Worm (Caenorhabditis elegans): Measurements from ENCODE around the gene nhr-51.

nhr-51 gene

DNA sequence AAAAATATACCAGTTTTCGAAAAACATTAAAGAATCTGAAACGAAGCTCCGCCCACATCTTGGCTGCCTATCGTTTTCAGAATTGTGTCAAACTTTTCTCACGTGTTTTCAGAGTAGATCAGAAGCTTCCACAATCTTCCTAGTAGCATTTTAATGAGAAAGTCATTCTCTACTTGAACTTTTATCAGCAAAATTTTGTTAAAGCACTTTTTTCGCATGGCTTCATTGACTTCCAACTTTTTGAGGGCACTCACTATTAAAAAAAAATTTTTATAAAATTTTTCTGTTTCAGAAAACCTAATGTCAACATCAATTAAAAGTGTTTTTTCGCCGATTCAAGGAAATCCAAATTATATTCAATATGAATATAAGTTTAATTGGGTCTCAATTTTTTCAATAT lies 23.6 kb upstream of the nhr-51 start, which contains the start of gene sru-42:
sru-42 (plus strand) TSS at position 301 of the 400 bp plus-strand sequence.
- no peak for TF ChIP-seq aly-2 (tag; optimal IDR thresholded peaks at IDR 0.05)
- TF ChIP-seq nhr-237 (tag; optimal IDR thresholded peaks at IDR 0.05), result no peak
- no peak for TF ChIP-seq elt-1 (tag; optimal IDR thresholded peaks at IDR 0.05)
- no peak for TF ChIP-seq unc-39 (tag; optimal IDR thresholded peaks at IDR 0.05)
- no peak for TF ChIP-seq nhr-43 (tag; optimal IDR thresholded peaks at IDR 0.05; ENCODE audit: poor library complexity, severe bottlenecking)
- TF ChIP-seq egl-5 (tag; optimal IDR thresholded peaks at IDR 0.05), result no peak
- no peak for TF ChIP-seq nhr-76 (tag; optimal IDR thresholded peaks at IDR 0.05)
- TF ChIP-seq mdl-1 (tag; optimal IDR thresholded peaks at IDR 0.05), result no peak
- TF ChIP-seq jun-1 (tag; optimal IDR thresholded peaks at IDR 0.05), result no peak

DNA sequence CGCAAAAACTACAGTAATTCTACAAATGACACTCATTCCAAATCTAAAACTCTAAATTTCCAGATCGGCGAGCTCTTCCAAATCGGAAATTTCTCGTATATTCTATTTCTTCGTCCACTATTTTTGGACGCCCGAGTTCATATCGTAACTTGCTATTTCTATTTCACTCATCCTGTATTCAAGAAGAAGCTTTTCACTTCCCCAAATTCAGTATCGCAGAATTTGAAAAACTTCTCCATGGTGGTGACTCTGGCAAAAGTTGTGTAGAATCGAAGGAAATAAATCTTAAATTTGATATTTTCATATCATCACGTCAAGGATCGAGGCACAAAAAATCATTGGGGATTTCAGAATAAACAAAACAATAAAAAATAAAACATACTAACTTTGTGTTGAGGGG lies 21.7 kb upstream of the nhr-51 start:
- TF ChIP-seq snpc-4 (tag; optimal IDR thresholded peaks at IDR 0.05) (no peak), nfya-1 (tag; optimal IDR thresholded peaks at IDR 0.05; ENCODE audit: insufficient read depth) (no peak), ama-1 (optimal IDR thresholded peaks at IDR 0.05) (no peak), mdl-1 (tag; optimal IDR thresholded peaks at IDR 0.05) (no peak), ceh-9 (tag; optimal IDR thresholded peaks at IDR 0.05) (no peak)

DNA sequence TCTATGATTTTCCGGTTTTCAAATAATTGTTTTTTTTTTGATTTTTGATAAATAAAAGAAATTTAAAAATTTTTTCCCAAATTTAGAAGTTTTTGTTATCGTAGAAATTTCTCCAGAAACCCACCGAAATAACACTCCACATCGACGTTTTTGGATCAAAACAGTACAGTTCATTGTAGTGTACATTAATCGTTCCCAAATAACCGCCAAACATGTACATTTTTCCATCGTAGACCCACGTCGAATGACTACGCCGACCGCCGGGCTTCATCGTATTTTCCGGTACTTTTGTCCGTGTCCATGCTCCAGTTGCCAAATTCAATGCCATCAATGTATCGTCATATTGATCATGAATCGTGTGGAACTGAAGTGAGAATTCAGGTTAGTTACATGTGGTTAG lies 19.7 kb upstream of the nhr-51 start, which contains the start of gene F53E4.2:
F53E4.2 (plus strand) TSS at position 301 of the 400 bp plus-strand sequence.
- TF ChIP-seq ztf-4 (tag; optimal IDR thresholded peaks at IDR 0.05) (no peak), R02D3.7 (tag; optimal IDR thresholded peaks at IDR 0.05) (no peak), pha-4 (tag; optimal IDR thresholded peaks at IDR 0.05) (no peak), ceh-82 (tag; optimal IDR thresholded peaks at IDR 0.05) (no peak), tbx-2 (tag; optimal IDR thresholded peaks at IDR 0.05) (no peak), lsy-12 (tag; optimal IDR thresholded peaks at IDR 0.05) (no peak), jun-1 (tag; optimal IDR thresholded peaks at IDR 0.05) (no peak), ceh-28 (tag; optimal IDR thresholded peaks at IDR 0.05) (no peak), nhr-25 (tag; optimal IDR thresholded peaks at IDR 0.05) (no peak), nhr-76 (tag; optimal IDR thresholded peaks at IDR 0.05) (no peak), lin-15B (tag; optimal IDR thresholded peaks at IDR 0.05) (no peak), skn-1 (tag; optimal IDR thresholded peaks at IDR 0.05) (no peak)

DNA sequence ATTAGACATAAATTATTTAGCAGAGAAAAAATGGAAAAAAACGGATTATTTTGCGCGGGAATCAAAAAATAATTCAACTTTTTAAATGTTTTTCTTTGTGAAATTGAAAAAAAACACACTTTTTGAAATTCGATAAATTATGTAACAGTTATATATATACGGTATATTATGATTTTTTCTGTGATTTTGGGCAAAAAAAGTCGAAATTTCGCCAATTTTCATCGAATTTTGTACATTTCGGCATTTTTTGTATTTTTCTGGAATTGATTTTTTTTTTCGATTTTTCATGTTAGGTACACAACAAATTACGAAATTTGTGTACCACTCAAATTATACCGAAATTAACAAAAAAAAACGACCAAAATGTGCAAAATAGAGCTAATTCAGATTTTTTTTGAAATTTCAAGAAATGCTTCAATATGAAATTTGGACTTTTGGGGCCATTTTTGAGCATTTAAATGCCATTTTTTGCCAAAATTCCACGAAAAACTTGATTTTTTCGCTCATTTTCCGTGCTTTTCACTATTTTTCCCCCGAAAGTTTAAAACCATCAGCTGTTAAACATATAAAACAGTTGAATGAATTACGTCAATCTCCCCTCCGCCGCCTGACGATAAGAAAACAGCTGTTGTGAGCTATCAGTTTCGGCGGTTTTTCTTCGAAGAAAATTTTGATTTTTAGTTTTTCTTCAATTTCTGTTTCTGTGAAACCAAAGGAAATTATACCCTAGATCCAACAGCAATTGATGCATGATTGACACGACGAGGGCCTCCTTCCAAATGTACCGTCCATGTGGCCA lies 15.3 kb upstream of the nhr-51 start:
- TF ChIP-seq unc-39 (tag; optimal IDR thresholded peaks at IDR 0.05) (no peak), elt-2 (tag; optimal IDR thresholded peaks at IDR 0.05) (peak; percentile 16), mml-1 (tag; optimal IDR thresholded peaks at IDR 0.05) (no peak), egl-5 (tag; optimal IDR thresholded peaks at IDR 0.05) (peak; percentile 1)

DNA sequence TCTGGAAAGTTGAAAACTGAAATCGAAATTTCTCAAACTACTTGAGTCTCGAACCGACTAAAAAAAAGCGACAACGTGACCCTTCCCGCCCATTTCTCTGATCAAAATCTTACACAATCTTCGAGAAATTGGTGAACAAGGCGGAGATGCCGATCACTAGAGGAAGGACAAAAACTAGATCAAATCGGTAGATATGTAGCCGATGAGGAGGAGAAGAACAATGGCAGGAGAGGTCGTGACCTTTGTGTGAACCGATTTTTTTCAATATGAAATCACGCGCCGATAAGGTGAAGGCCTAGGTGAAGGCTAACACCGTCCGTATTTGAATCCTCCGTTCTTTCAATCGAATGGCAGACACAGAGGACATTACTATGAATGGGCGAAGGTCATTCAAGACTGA lies 12.8 kb upstream of the nhr-51 start:
- TF ChIP-seq nfya-1 (tag; optimal IDR thresholded peaks at IDR 0.05; ENCODE audit: insufficient read depth) (no peak), egl-5 (tag; optimal IDR thresholded peaks at IDR 0.05) (no peak), tbx-2 (tag; optimal IDR thresholded peaks at IDR 0.05) (no peak), nhr-25 (tag; optimal IDR thresholded peaks at IDR 0.05) (peak; percentile 99), nhr-77 (tag; optimal IDR thresholded peaks at IDR 0.05) (no peak), mdl-1 (tag; optimal IDR thresholded peaks at IDR 0.05) (no peak), nhr-76 (tag; optimal IDR thresholded peaks at IDR 0.05) (no peak), ceh-82 (tag; optimal IDR thresholded peaks at IDR 0.05) (no peak), nhr-28 (tag; optimal IDR thresholded peaks at IDR 0.05) (no peak), ceh-9 (tag; optimal IDR thresholded peaks at IDR 0.05) (no peak), elt-3 (tag; optimal IDR thresholded peaks at IDR 0.05) (no peak), ceh-28 (tag; optimal IDR thresholded peaks at IDR 0.05) (no peak), elt-1 (tag; optimal IDR thresholded peaks at IDR 0.05) (peak; percentile 98), ama-1 (optimal IDR thresholded peaks at IDR 0.05) (no peak), nhr-67 (tag; optimal IDR thresholded peaks at IDR 0.05) (no peak), unc-39 (tag; optimal IDR thresholded peaks at IDR 0.05) (no peak), mml-1 (tag; optimal IDR thresholded peaks at IDR 0.05) (no peak), zag-1 (tag; optimal IDR thresholded peaks at IDR 0.05) (no peak), R02D3.7 (tag; optimal IDR thresholded peaks at IDR 0.05) (no peak), ztf-4 (tag; optimal IDR thresholded peaks at IDR 0.05) (no peak), lin-15B (tag; optimal IDR thresholded peaks at IDR 0.05) (no peak), nhr-23 (tag; optimal IDR thresholded peaks at IDR 0.05) (peak; percentile 79), ztf-11 (tag; optimal IDR thresholded peaks at IDR 0.05) (no peak), pqm-1 (tag; optimal IDR thresholded peaks at IDR 0.05) (no peak)
